Fruit fly (Drosophila melanogaster) ovary, adult (tissue): ENCODE data around the gene AP-1gamma.
A peak's percentile ranks its signal among the peaks of the same experiment; 100 is the strongest.

Experiments used
- CG17801 ChIP-seq: fragments of 200-800 bp; optimal IDR thresholded peaks from 2 replicates; lab custom pipeline; 2019; ENCODE audit warnings: missing biosample characterization, mild to moderate bottlenecking, missing genetic modification characterization, moderate library complexity; ENCODE audit not compliant: partially characterized antibody

AP-1gamma gene

dm6 chrX:9163645-9164509 lies 55.4 kb downstream of the AP-1gamma start:
- peak; percentile 67 for TF ChIP-seq CG17801 (GFP tag; lab: Kevin White, UChicago)

- TF ChIP-seq CG17801 (GFP tag; lab: Kevin White, UChicago): no peak
Measured at dm6 chrX:9164510-9165506, 56.3 kb downstream of the AP-1gamma start.
